Fruit fly (Drosophila melanogaster) ovary, adult (tissue): ENCODE data around the gene CG46508.
"Not testable (repeated sequence)": the region's sequence is repeated elsewhere in the genome, so short reads cannot be mapped to it uniquely, and the experiment has no call there.

ENCODE experiments used
- CG17801 ChIP-seq: fragments of 200-800 bp; optimal IDR thresholded peaks from 2 replicates; lab custom pipeline; 2019; ENCODE audit warnings: missing biosample characterization, mild to moderate bottlenecking, missing genetic modification characterization, moderate library complexity; ENCODE audit not compliant: partially characterized antibody

Gene CG46508

DNA sequence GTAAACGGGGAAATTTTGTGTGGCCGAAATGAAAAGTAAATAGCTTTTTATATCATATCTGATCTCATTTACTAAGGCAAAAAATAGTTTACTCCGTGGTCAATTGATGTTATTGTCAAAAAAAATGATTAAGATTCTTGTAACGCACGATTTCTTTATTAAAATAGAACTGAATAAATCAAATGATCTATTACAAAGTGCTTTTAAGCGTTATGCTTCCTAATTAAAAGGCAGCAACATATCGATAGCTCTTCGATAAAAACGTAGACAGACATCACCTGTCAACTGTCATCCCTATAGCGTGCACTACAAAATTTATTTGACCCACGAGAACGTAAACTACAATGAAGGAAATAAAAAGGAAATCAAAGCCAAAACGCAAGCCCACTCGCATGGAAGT is at the start of gene CG46508:
TSS of gene CG46508 (plus strand) at position 301 of the 400 bp plus-strand sequence.
- TF ChIP-seq CG17801 (GFP tag; lab: Kevin White, UChicago), result not testable (repeated sequence)

DNA sequence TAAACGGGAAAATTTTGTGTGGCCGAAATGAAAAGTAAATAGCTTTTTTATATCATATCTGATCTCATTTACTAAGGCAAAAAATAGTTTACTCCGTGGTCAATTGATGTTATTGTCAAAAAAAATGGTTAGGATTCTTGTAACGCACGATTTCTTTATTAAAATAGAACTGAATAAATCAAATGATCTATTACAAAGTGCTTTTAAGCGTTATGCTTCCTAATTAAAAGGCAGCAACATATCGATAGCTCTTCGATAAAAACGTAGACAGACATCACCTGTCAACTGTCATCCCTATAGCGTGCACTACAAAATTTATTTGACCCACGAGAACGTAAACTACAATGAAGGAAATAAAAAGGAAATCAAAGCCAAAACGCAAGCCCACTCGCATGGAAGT is 24.7 kb upstream of the CG46508 start, which contains the start of gene CG40813:
TSS of gene CG40813 (plus strand) at position 301 of the 400 bp plus-strand sequence.
- TF ChIP-seq CG17801 (GFP tag; lab: Kevin White, UChicago), result not testable (repeated sequence)

DNA sequence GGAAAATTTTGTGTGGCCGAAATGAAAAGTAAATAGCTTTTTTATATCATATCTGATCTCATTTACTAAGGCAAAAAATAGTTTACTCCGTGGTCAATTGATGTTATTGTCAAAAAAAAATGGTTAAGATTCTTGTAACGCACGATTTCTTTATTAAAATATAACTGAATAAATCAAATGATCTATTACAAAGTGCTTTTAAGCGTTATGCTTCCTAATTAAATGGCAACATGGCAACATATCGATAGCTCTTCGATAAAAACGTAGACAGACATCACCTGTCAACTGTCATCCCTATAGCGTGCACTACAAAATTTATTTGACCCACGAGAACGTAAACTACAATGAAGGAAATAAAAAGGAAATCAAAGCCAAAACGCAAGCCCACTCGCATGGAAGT is 20.0 kb upstream of the CG46508 start, which contains the start of gene CG46504:
TSS of gene CG46504 (plus strand) at position 301 of the 400 bp plus-strand sequence.
- TF ChIP-seq CG17801 (GFP tag; lab: Kevin White, UChicago), result not testable (repeated sequence)

DNA sequence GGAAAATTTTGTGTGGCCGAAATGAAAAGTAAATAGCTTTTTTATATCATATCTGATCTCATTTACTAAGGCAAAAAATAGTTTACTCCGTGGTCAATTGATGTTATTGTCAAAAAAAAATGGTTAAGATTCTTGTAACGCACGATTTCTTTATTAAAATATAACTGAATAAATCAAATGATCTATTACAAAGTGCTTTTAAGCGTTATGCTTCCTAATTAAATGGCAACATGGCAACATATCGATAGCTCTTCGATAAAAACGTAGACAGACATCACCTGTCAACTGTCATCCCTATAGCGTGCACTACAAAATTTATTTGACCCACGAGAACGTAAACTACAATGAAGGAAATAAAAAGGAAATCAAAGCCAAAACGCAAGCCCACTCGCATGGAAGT is 14.9 kb upstream of the CG46508 start, which contains the start of gene CG46505:
TSS of gene CG46505 (plus strand) at position 301 of the 400 bp plus-strand sequence.
- TF ChIP-seq CG17801 (GFP tag; lab: Kevin White, UChicago), result not testable (repeated sequence)

DNA sequence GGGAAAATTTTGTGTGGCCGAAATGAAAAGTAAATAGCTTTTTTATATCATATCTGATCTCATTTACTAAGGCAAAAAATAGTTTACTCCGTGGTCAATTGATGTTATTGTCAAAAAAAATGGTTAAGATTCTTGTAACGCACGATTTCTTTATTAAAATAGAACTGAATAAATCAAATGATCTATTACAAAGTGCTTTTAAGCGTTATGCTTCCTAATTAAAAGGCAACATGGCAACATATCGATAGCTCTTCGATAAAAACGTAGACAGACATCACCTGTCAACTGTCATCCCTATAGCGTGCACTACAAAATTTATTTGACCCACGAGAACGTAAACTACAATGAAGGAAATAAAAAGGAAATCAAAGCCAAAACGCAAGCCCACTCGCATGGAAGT is 9.9 kb upstream of the CG46508 start, which contains the start of gene CG46506:
TSS of gene CG46506 (plus strand) at position 301 of the 400 bp plus-strand sequence.
- not testable (repeated sequence) for TF ChIP-seq CG17801 (GFP tag; lab: Kevin White, UChicago)

DNA sequence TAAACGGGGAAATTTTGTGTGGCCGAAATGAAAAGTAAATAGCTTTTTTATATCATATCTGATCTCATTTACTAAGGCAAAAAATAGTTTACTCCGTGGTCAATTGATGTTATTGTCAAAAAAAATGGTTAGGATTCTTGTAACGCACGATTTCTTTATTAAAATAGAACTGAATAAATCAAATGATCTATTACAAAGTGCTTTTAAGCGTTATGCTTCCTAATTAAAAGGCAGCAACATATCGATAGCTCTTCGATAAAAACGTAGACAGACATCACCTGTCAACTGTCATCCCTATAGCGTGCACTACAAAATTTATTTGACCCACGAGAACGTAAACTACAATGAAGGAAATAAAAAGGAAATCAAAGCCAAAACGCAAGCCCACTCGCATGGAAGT is 4.8 kb upstream of the CG46508 start, which contains the start of gene CG46507:
TSS of gene CG46507 (plus strand) at position 301 of the 400 bp plus-strand sequence.
- TF ChIP-seq CG17801 (GFP tag; lab: Kevin White, UChicago), result not testable (repeated sequence)

DNA sequence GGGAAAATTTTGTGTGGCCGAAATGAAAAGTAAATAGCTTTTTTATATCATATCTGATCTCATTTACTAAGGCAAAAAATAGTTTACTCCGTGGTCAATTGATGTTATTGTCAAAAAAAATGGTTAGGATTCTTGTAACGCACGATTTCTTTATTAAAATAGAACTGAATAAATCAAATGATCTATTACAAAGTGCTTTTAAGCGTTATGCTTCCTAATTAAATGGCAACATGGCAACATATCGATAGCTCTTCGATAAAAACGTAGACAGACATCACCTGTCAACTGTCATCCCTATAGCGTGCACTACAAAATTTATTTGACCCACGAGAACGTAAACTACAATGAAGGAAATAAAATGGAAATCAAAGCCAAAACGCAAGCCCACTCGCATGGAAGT is 4.9 kb downstream of the CG46508 start, which contains the start of gene CG46509:
TSS of gene CG46509 (plus strand) at position 301 of the 400 bp plus-strand sequence.
- not testable (repeated sequence) for TF ChIP-seq CG17801 (GFP tag; lab: Kevin White, UChicago)

DNA sequence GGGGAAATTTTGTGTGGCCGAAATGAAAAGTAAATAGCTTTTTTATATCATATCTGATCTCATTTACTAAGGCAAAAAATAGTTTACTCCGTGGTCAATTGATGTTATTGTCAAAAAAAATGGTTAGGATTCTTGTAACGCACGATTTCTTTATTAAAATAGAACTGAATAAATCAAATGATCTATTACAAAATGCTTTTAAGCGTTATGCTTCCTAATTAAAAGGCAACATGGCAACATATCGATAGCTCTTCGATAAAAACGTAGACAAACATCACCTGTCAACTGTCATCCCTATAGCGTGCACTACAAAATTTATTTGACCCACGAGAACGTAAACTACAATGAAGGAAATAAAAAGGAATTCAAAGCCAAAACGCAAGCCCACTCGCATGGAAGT is 9.8 kb downstream of the CG46508 start, which contains the start of gene CG46510:
TSS of gene CG46510 (plus strand) at position 301 of the 400 bp plus-strand sequence.
- TF ChIP-seq CG17801 (GFP tag; lab: Kevin White, UChicago), result not testable (repeated sequence)

DNA sequence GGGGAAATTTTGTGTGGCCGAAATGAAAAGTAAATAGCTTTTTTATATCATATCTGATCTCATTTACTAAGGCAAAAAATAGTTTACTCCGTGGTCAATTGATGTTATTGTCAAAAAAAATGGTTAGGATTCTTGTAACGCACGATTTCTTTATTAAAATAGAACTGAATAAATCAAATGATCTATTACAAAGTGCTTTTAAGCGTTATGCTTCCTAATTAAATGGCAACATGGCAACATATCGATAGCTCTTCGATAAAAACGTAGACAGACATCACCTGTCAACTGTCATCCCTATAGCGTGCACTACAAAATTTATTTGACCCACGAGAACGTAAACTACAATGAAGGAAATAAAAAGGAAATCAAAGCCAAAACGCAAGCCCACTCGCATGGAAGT is 14.7 kb downstream of the CG46508 start, which contains the start of gene CG46511:
TSS of gene CG46511 (plus strand) at position 301 of the 400 bp plus-strand sequence.
- not testable (repeated sequence) for TF ChIP-seq CG17801 (GFP tag; lab: Kevin White, UChicago)

DNA sequence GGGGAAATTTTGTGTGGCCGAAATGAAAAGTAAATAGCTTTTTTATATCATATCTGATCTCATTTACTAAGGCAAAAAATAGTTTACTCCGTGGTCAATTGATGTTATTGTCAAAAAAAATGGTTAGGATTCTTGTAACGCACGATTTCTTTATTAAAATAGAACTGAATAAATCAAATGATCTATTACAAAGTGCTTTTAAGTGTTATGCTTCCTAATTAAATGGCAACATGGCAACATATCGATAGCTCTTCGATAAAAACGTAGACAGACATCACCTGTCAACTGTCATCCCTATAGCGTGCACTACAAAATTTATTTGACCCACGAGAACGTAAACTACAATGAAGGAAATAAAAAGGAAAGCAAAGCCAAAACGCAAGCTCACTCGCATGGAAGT is 19.6 kb downstream of the CG46508 start, which contains the start of gene CG46512:
TSS of gene CG46512 (plus strand) at position 301 of the 400 bp plus-strand sequence.
- not testable (repeated sequence) for TF ChIP-seq CG17801 (GFP tag; lab: Kevin White, UChicago)

DNA sequence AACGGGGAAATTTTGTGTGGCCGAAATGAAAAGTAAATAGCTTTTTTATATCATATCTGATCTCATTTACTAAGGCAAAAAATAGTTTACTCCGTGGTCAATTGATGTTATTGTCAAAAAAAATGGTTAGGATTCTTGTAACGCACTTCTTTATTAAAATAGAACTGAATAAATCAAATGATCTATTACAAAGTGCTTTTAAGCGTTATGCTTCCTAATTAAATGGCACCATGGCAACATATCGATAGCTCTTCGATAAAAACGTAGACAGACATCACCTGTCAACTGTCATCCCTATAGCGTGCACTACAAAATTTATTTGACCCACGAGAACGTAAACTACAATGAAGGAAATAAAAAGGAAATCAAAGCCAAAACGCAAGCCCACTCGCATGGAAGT is 24.5 kb downstream of the CG46508 start, which contains the start of gene CG46513:
TSS of gene CG46513 (plus strand) at position 301 of the 400 bp plus-strand sequence.
- not testable (repeated sequence) for TF ChIP-seq CG17801 (GFP tag; lab: Kevin White, UChicago)

DNA sequence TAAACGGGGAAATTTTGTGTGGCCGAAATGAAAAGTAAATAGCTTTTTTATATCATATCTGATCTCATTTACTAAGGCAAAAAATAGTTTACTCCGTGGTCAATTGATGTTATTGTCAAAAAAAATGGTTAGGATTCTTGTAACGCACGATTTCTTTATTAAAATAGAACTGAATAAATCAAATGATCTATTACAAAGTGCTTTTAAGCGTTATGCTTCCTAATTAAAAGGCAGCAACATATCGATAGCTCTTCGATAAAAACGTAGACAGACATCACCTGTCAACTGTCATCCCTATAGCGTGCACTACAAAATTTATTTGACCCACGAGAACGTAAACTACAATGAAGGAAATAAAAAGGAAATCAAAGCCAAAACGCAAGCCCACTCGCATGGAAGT is 29.4 kb downstream of the CG46508 start, which contains the start of gene CG46514:
TSS of gene CG46514 (plus strand) at position 301 of the 400 bp plus-strand sequence.
- TF ChIP-seq CG17801 (GFP tag; lab: Kevin White, UChicago), result not testable (repeated sequence)

DNA sequence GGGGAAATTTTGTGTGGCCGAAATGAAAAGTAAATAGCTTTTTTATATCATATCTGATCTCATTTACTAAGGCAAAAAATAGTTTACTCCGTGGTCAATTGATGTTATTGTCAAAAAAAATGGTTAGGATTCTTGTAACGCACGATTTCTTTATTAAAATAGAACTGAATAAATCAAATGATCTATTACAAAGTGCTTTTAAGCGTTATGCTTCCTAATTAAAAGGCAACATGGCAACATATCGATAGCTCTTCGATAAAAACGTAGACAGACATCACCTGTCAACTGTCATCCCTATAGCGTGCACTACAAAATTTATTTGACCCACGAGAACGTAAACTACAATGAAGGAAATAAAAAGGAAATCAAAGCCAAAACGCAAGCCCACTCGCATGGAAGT is 34.4 kb downstream of the CG46508 start, which contains the start of gene CG46515:
TSS of gene CG46515 (plus strand) at position 301 of the 400 bp plus-strand sequence.
- not testable (repeated sequence) for TF ChIP-seq CG17801 (GFP tag; lab: Kevin White, UChicago)

DNA sequence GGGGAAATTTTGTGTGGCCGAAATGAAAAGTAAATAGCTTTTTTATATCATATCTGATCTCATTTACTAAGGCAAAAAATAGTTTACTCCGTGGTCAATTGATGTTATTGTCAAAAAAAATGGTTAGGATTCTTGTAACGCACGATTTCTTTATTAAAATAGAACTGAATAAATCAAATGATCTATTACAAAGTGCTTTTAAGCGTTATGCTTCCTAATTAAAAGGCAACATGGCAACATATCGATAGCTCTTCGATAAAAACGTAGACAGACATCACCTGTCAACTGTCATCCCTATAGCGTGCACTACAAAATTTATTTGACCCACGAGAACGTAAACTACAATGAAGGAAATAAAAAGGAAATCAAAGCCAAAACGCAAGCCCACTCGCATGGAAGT is 44.6 kb downstream of the CG46508 start, which contains the start of gene CG46516:
TSS of gene CG46516 (plus strand) at position 301 of the 400 bp plus-strand sequence.
- TF ChIP-seq CG17801 (GFP tag; lab: Kevin White, UChicago), result not testable (repeated sequence)

DNA sequence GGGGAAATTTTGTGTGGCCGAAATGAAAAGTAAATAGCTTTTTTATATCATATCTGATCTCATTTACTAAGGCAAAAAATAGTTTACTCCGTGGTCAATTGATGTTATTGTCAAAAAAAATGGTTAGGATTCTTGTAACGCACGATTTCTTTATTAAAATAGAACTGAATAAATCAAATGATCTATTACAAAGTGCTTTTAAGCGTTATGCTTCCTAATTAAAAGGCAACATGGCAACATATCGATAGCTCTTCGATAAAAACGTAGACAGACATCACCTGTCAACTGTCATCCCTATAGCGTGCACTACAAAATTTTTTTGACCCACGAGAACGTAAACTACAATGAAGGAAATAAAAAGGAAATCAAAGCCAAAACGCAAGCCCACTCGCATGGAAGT is 49.6 kb downstream of the CG46508 start, which contains the start of gene CG46517:
TSS of gene CG46517 (plus strand) at position 301 of the 400 bp plus-strand sequence.
- not testable (repeated sequence) for TF ChIP-seq CG17801 (GFP tag; lab: Kevin White, UChicago)
